Fruit fly (Drosophila melanogaster): ENCODE measurements around the gene hale.

- TF ChIP-seq CTCF (optimal IDR thresholded peaks at IDR 0.05) (no peak), CG8478 (optimal IDR thresholded peaks at IDR 0.05) (no peak)
Measured at dm6 chr3L:19954426-19954825, 31.2 kb downstream of the hale start, which contains the start of gene CG42654.

All from S2 (cell line).